Fruit fly (Drosophila melanogaster) whole organism: Measurements from ENCODE around the gene Had1.

Experiments
- CG8478 ChIP-seq: fragments of >200 bp; optimal IDR thresholded peaks from 2 replicates; lab custom pipeline; 2018; ENCODE audit warnings: inconsistent platforms
- pan ChIP-seq: fragments of >200 bp; optimal IDR thresholded peaks from 2 replicates; lab custom pipeline; 2017

dm6 chrX:16263415-16263814, 45.1 kb downstream of the Had1 start:
- TF ChIP-seq pan (no peak), CG8478 (lab: Kevin White, UChicago) (no peak)
